Fruit fly (Drosophila melanogaster): ENCODE measurements around the gene Sfmbt.

Sfmbt gene

DNA sequence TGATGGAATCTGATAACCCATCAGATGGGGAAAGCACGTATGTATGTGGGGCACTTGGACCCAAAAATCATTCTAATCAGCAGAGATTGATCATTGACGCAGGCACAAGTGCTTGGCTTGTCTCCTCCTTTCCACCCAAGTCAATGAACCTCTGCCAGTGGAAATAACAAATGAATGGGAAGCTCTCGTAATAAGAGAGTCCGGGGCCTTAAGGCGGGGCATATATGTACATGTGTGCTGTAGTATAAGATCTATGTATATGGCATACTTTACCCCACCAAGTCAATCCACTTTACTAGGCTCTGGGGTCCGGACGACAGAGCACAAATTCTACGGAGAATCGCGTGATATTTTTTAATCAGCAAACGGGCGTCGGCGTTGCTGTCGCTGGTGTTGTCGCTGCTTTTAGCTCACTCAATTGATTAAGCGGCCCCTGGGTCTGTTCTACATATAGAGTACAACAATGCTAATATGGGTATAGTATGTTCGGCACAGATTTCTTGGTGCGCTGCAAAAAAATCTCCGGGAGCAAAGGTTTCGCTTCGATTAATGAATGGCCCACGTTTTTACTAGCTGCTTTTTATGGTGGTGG is 29.6 kb upstream of the Sfmbt start (continued):
- no peak for TF ChIP-seq Deaf1 (tag; optimal IDR thresholded peaks at IDR 0.05)
- TF ChIP-seq CG1647 (GFP tag; optimal IDR thresholded peaks at IDR 0.05), result no peak
- no peak for TF ChIP-seq CG17361 (GFP tag; IDR thresholded peaks at IDR 0.05)
- no peak for TF ChIP-seq CG30431 (GFP tag; optimal IDR thresholded peaks at IDR 0.05)
- no peak for TF ChIP-seq CG14050 (GFP tag; IDR thresholded peaks at IDR 0.05)
- TF ChIP-seq CG15514 (GFP tag; optimal IDR thresholded peaks at IDR 0.05), result no peak
- no peak for TF ChIP-seq CG8944 (GFP tag; optimal IDR thresholded peaks at IDR 0.05)
- TF ChIP-seq dmrt99B (tag; optimal IDR thresholded peaks at IDR 0.05), result no peak
- no peak for TF ChIP-seq CG30403 (GFP tag; optimal IDR thresholded peaks at IDR 0.05)
- TF ChIP-seq CG9797 (GFP tag; optimal IDR thresholded peaks at IDR 0.05), result no peak
- TF ChIP-seq tll (GFP tag; optimal IDR thresholded peaks at IDR 0.05), result no peak
- TF ChIP-seq CG14860 (GFP tag; IDR thresholded peaks at IDR 0.05; ENCODE audit: partially characterized antibody), result no peak
- TF ChIP-seq CG17612 (GFP tag; IDR thresholded peaks at IDR 0.05), result no peak
- TF ChIP-seq ash1 (GFP tag; optimal IDR thresholded peaks at IDR 0.05), result no peak
- no peak for TF ChIP-seq gsb-n (tag; optimal IDR thresholded peaks at IDR 0.05)
- TF ChIP-seq Bteb2 (GFP tag; optimal IDR thresholded peaks at IDR 0.05), result no peak
- no peak for TF ChIP-seq CG30020 (tag; optimal IDR thresholded peaks at IDR 0.05)
- TF ChIP-seq ranshi (GFP tag; IDR thresholded peaks at IDR 0.05), result no peak
- no peak for TF ChIP-seq CG31441 (GFP tag; IDR thresholded peaks at IDR 0.05)
- no peak for TF ChIP-seq gcm2 (GFP tag; optimal IDR thresholded peaks at IDR 0.05)
- no peak for TF ChIP-seq TFAM (GFP tag; optimal IDR thresholded peaks at IDR 0.05)
- TF ChIP-seq psq (GFP tag; optimal IDR thresholded peaks at IDR 0.05), result no peak
- no peak for TF ChIP-seq CG15696 (tag; optimal IDR thresholded peaks at IDR 0.05)
- TF ChIP-seq odd (GFP tag; optimal IDR thresholded peaks at IDR 0.05), result no peak
- TF ChIP-seq jumu (GFP tag; optimal IDR thresholded peaks at IDR 0.05), result no peak
- TF ChIP-seq Hmx (GFP tag; optimal IDR thresholded peaks at IDR 0.05), result no peak
- peak; percentile 32 for TF ChIP-seq Meics (GFP tag; optimal IDR thresholded peaks at IDR 0.05)
- no peak for TF ChIP-seq shn (GFP tag; optimal IDR thresholded peaks at IDR 0.05)
- no peak for TF ChIP-seq CG12659 (GFP tag; optimal IDR thresholded peaks at IDR 0.05)
- no peak for TF ChIP-seq croc (GFP tag; conservative IDR thresholded peaks at IDR 0.05)
- no peak for TF ChIP-seq esg (GFP tag; conservative IDR thresholded peaks at IDR 0.05)
- no peak for TF ChIP-seq lab (GFP tag; optimal IDR thresholded peaks at IDR 0.05)
- no peak for TF ChIP-seq Hr39 (optimal IDR thresholded peaks at IDR 0.05)
- TF ChIP-seq sens (GFP tag), result peak; percentile 63
- no peak for TF ChIP-seq ham (GFP tag; IDR thresholded peaks at IDR 0.05)
- no peak for TF ChIP-seq CG18476 (GFP tag; optimal IDR thresholded peaks at IDR 0.05)
- no peak for TF ChIP-seq slbo (GFP tag; IDR thresholded peaks at IDR 0.05)
- TF ChIP-seq B-H2 (GFP tag; optimal IDR thresholded peaks at IDR 0.05), result peak; percentile 35
- TF ChIP-seq B-H1 (GFP tag; IDR thresholded peaks at IDR 0.05), result no peak
- no peak for TF ChIP-seq CG5245 (GFP tag; optimal IDR thresholded peaks at IDR 0.05)
- no peak for TF ChIP-seq CG16813 (GFP tag; IDR thresholded peaks at IDR 0.05; ENCODE audit: partially characterized antibody)
- TF ChIP-seq NC2α (GFP tag; optimal IDR thresholded peaks at IDR 0.05), result no peak
- no peak for TF ChIP-seq knrl (GFP tag; IDR thresholded peaks at IDR 0.05; ENCODE audit: partially characterized antibody)
- peak; percentile 69; the same call in 1 of the 2 replicates for TF ChIP-seq Adf1 (GFP tag; IDR thresholded peaks at IDR 0.05)
- TF ChIP-seq CG10366 (GFP tag; IDR thresholded peaks at IDR 0.05), result no peak
- no peak for TF ChIP-seq ttk (GFP tag; IDR thresholded peaks at IDR 0.05)
- TF ChIP-seq CG10147 (GFP tag; optimal IDR thresholded peaks at IDR 0.05), result no peak
- TF ChIP-seq Sox102F (GFP tag; optimal IDR thresholded peaks at IDR 0.05), result no peak
- no peak for TF ChIP-seq pros (GFP tag; optimal IDR thresholded peaks at IDR 0.05)
- TF ChIP-seq bab2 (GFP tag; optimal IDR thresholded peaks at IDR 0.05), result no peak
- peak; percentile 29 for TF ChIP-seq CG7786 (GFP tag; optimal IDR thresholded peaks at IDR 0.05)
- TF ChIP-seq Hr3 (GFP tag; optimal IDR thresholded peaks at IDR 0.05), result no peak
